Fruit fly (Drosophila melanogaster) whole organism, prepupa: ENCODE results near the gene Snapin.

Source experiments
- Blimp-1 ChIP-seq: fragments of 200-800 bp; sonication (Bioruptor generic); optimal IDR thresholded peaks from 3 replicates; lab custom pipeline; 2017; ENCODE audit warnings: missing biosample characterization, missing genetic modification characterization, mild to moderate bottlenecking, moderate library complexity, missing genetic modification reagents
- CG10669 ChIP-seq: fragments of 200-800 bp; sonication (Bioruptor generic); optimal IDR thresholded peaks from 3 replicates; lab custom pipeline; 2018; ENCODE audit warnings: missing biosample characterization, mild to moderate bottlenecking, missing genetic modification characterization, moderate library complexity
- CG15336 ChIP-seq: fragments of 200-800 bp; sonication (Bioruptor generic); IDR thresholded peaks from 2 replicates; pipeline ENCODE4 v1.3.6; 2022; ENCODE audit warnings: missing biosample characterization, missing genetic modification characterization
- CG1621 ChIP-seq: fragments of 200-800 bp; sonication (Bioruptor generic); optimal IDR thresholded peaks from 3 replicates; lab custom pipeline; 2018; ENCODE audit warnings: missing biosample characterization, mild to moderate bottlenecking, missing genetic modification characterization
- CG16779 ChIP-seq: fragments of 200-800 bp; sonication (Bioruptor generic); optimal IDR thresholded peaks from 3 replicates; lab custom pipeline; 2017; ENCODE audit warnings: missing biosample characterization, mild to moderate bottlenecking, missing genetic modification characterization
- CG31627 ChIP-seq: fragments of 200-800 bp; sonication (Bioruptor generic); optimal IDR thresholded peaks from 3 replicates; lab custom pipeline; 2016; ENCODE audit warnings: missing biosample characterization, missing genetic modification characterization
- CG32006 ChIP-seq: fragments of 200-800 bp; sonication (Bioruptor generic); optimal IDR thresholded peaks from 3 replicates; lab custom pipeline; 2017; ENCODE audit warnings: missing biosample characterization, mild to moderate bottlenecking, missing genetic modification characterization
- CG34406 ChIP-seq: fragments of 200-800 bp; sonication (Bioruptor generic); optimal IDR thresholded peaks from 3 replicates; lab custom pipeline; 2016; ENCODE audit warnings: missing biosample characterization, missing genetic modification characterization
- CG3919 ChIP-seq: fragments of 200-800 bp; sonication (Bioruptor generic); optimal IDR thresholded peaks from 3 replicates; lab custom pipeline; 2016; ENCODE audit warnings: missing biosample characterization, missing genetic modification characterization
- CG4318 ChIP-seq: fragments of 200-800 bp; sonication (Bioruptor generic); optimal IDR thresholded peaks from 3 replicates; lab custom pipeline; 2017; ENCODE audit warnings: missing biosample characterization, mild to moderate bottlenecking, missing genetic modification characterization
- CG6163 ChIP-seq: fragments of 200-800 bp; sonication (Bioruptor generic); IDR thresholded peaks from 3 replicates; pipeline ENCODE4 v1.3.6; 2022; ENCODE audit warnings: missing biosample characterization, missing genetic modification characterization
- CG6276 ChIP-seq: fragments of 200-800 bp; sonication (Bioruptor generic); optimal IDR thresholded peaks from 2 replicates; lab custom pipeline; 2017; ENCODE audit warnings: missing biosample characterization, mild to moderate bottlenecking, missing genetic modification characterization
- CG6792 ChIP-seq: fragments of 200-800 bp; sonication (Bioruptor generic); optimal IDR thresholded peaks from 3 replicates; lab custom pipeline; 2016; ENCODE audit warnings: missing biosample characterization, missing genetic modification characterization
- CG6854 ChIP-seq: fragments of 200-800 bp; sonication (Bioruptor generic); optimal IDR thresholded peaks from 2 replicates; lab custom pipeline; 2017; ENCODE audit warnings: missing biosample characterization, mild to moderate bottlenecking, missing genetic modification characterization
- CG7368 ChIP-seq: fragments of 200-800 bp; sonication (Bioruptor generic); optimal IDR thresholded peaks from 3 replicates; lab custom pipeline; 2016; ENCODE audit warnings: missing biosample characterization, missing genetic modification characterization
- CG8119 ChIP-seq: fragments of 200-800 bp; sonication (Bioruptor generic); IDR thresholded peaks from 3 replicates; pipeline ENCODE4 v1.3.6; 2022; ENCODE audit warnings: missing biosample characterization, missing genetic modification characterization
- CG8319 ChIP-seq: fragments of 200-800 bp; sonication (Bioruptor generic); optimal IDR thresholded peaks from 3 replicates; lab custom pipeline; 2016; ENCODE audit warnings: missing biosample characterization, missing genetic modification characterization
- CG8632 ChIP-seq: fragments of 200-800 bp; sonication (Bioruptor generic); optimal IDR thresholded peaks from 3 replicates; lab custom pipeline; 2016; ENCODE audit warnings: missing biosample characterization, missing genetic modification characterization
- CG9139 ChIP-seq: fragments of 200-800 bp; sonication (Bioruptor generic); optimal IDR thresholded peaks from 3 replicates; lab custom pipeline; 2017; ENCODE audit warnings: missing biosample characterization, mild to moderate bottlenecking, missing genetic modification characterization
- Eip78C ChIP-seq: fragments of 200-800 bp; sonication (Bioruptor generic); peaks from one replicate; lab custom pipeline; 2016; ENCODE audit warnings: missing biosample characterization, missing genetic modification characterization
- Eip93F ChIP-seq: fragments of 200-800 bp; sonication (Bioruptor generic); optimal IDR thresholded peaks from 2 replicates; lab custom pipeline; 2016; ENCODE audit warnings: missing biosample characterization, mild to moderate bottlenecking, missing genetic modification characterization
- Gug ChIP-seq: fragments of 200-800 bp; sonication (Bioruptor generic); IDR thresholded peaks from 2 replicates; pipeline ENCODE4 v1.3.6; 2022; ENCODE audit warnings: missing biosample characterization, missing genetic modification characterization
- Hr39 ChIP-seq: fragments of 200-800 bp; sonication (Bioruptor generic); optimal IDR thresholded peaks from 2 replicates; lab custom pipeline; 2016; ENCODE audit warnings: missing biosample characterization, missing genetic modification characterization
- Lpt ChIP-seq: fragments of 200-800 bp; sonication (Bioruptor generic); optimal IDR thresholded peaks from 3 replicates; lab custom pipeline; 2016; ENCODE audit warnings: missing biosample characterization, missing genetic modification characterization
- Sox102F ChIP-seq: fragments of 200-800 bp; sonication (Bioruptor generic); optimal IDR thresholded peaks from 2 replicates; lab custom pipeline; 2016; ENCODE audit warnings: missing biosample characterization, mild to moderate bottlenecking, missing genetic modification characterization
- Sox14 ChIP-seq: fragments of 200-800 bp; sonication (Bioruptor generic); optimal IDR thresholded peaks from 3 replicates; lab custom pipeline; 2016; ENCODE audit warnings: missing biosample characterization, missing genetic modification characterization
- Sox15 ChIP-seq: fragments of 200-800 bp; sonication (Bioruptor generic); optimal IDR thresholded peaks from 3 replicates; lab custom pipeline; 2016; ENCODE audit warnings: missing biosample characterization, missing genetic modification characterization
- cyc ChIP-seq: fragments of 200-800 bp; sonication (Bioruptor generic); optimal IDR thresholded peaks from 3 replicates; lab custom pipeline; 2016; ENCODE audit warnings: missing biosample characterization, missing genetic modification characterization
- dac ChIP-seq: fragments of 200-800 bp; sonication (Bioruptor generic); optimal IDR thresholded peaks from 2 replicates; lab custom pipeline; 2017; ENCODE audit warnings: missing biosample characterization, mild to moderate bottlenecking, missing genetic modification characterization
- dsx ChIP-seq: fragments of 200-800 bp; optimal IDR thresholded peaks from 3 replicates; lab custom pipeline; 2019; ENCODE audit warnings: missing biosample characterization, mild to moderate bottlenecking, missing genetic modification characterization, moderate library complexity; ENCODE audit not compliant: poor library complexity, severe bottlenecking
- eg ChIP-seq: fragments of 200-800 bp; sonication (Bioruptor generic); IDR thresholded peaks from 3 replicates; pipeline ENCODE4 v1.3.6; 2022; ENCODE audit warnings: missing biosample characterization, missing genetic modification characterization
- esn ChIP-seq: fragments of 200-800 bp; sonication (Bioruptor generic); optimal IDR thresholded peaks from 2 replicates; lab custom pipeline; 2016; ENCODE audit warnings: missing biosample characterization, mild to moderate bottlenecking, missing genetic modification characterization, moderate library complexity
- fd59A ChIP-seq: fragments of 200-800 bp; sonication (Bioruptor generic); optimal IDR thresholded peaks from 2 replicates; lab custom pipeline; 2017; ENCODE audit warnings: missing biosample characterization, mild to moderate bottlenecking, missing genetic modification characterization, missing genetic modification reagents
- fd85E ChIP-seq: fragments of 200-800 bp; sonication (Bioruptor generic); optimal IDR thresholded peaks from 3 replicates; lab custom pipeline; 2016; ENCODE audit warnings: missing biosample characterization, missing genetic modification characterization
- fkh ChIP-seq: fragments of 200-800 bp; sonication (Bioruptor generic); optimal IDR thresholded peaks from 3 replicates; lab custom pipeline; 2017; ENCODE audit warnings: missing biosample characterization, mild to moderate bottlenecking, missing genetic modification characterization, moderate library complexity
- lz ChIP-seq: fragments of 200-800 bp; sonication (Bioruptor generic); optimal IDR thresholded peaks from 3 replicates; lab custom pipeline; 2016; ENCODE audit warnings: missing biosample characterization, missing genetic modification characterization
- net ChIP-seq: fragments of 200-800 bp; sonication (Bioruptor generic); optimal IDR thresholded peaks from 3 replicates; lab custom pipeline; 2016; ENCODE audit warnings: missing biosample characterization, missing genetic modification characterization
- salr ChIP-seq, 2 experiments: fragments of 200-800 bp; sonication (Bioruptor generic); optimal IDR thresholded peaks; 3 replicates each; lab custom pipeline; 2016 to 2018; ENCODE audit warnings: missing biosample characterization in 2 of 2, missing genetic modification characterization in 2 of 2, mild to moderate bottlenecking in 1 of 2
- spab ChIP-seq: fragments of 200-800 bp; sonication (Bioruptor generic); optimal IDR thresholded peaks from 2 replicates; lab custom pipeline; 2017; ENCODE audit warnings: missing biosample characterization, mild to moderate bottlenecking, missing genetic modification characterization, missing genetic modification reagents
- ss ChIP-seq, 2 experiments: fragments of 200-800 bp; sonication (Bioruptor generic); optimal IDR thresholded peaks; 2 replicates in 1 of 2; 3 replicates in 1 of 2; lab custom pipeline; 2017 to 2018; ENCODE audit warnings: mild to moderate bottlenecking in 2 of 2, missing biosample characterization in 2 of 2, missing genetic modification characterization in 2 of 2, moderate library complexity in 1 of 2
- svp ChIP-seq: fragments of 200-800 bp; sonication (Bioruptor generic); peaks from one replicate; lab custom pipeline; 2016; ENCODE audit warnings: missing biosample characterization, missing genetic modification characterization
- topi ChIP-seq: fragments of 200-800 bp; sonication (Bioruptor generic); optimal IDR thresholded peaks from 3 replicates; lab custom pipeline; 2016; ENCODE audit warnings: missing biosample characterization, missing genetic modification characterization

Gene Snapin

DNA sequence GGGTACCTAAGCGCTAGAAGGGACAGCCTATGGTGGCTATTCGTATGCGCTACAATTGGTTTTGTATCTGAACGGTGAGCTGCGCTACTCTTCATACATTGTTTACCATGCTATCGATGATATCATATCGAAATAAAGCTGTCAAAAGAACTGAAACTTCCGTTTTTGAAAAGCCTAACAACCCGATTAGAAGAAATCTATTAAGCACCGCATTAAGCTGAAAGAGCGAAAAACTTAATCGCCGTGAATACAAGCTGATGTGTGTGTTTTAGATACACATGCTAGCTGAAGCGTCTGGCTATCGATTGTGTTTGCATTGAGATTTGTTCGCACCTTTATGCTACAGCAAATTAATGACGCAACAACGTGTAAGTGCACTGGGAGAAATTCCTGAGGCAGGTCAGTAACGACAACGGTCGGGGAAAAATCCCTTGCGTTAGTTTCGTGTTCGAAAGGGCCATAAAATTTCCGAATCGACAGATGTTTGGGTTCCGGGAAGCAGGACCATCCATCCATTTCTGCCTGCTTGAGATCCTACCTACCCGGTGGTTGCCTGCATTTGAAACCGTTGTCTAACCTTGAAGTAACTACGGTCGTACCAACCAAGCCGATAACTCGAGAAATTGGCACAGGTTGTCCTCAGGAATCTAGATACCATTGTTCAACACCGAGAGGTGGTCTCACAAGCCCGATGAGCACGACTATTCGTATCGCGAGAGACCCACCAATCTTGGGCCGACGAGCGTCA is 9.0 kb downstream of the Snapin start (continued):
- TF ChIP-seq lz = no peak
- TF ChIP-seq CG1621 (tag; lab: Kevin White, UChicago) = peak; percentile 35
- peak; percentile 75 for TF ChIP-seq dsx (GFP tag; lab: Kevin White, UChicago)
- peak; percentile 24 for TF ChIP-seq esn (GFP tag; lab: Kevin White, UChicago)
- peak; percentile 40 for TF ChIP-seq CG6792
- peak in 1 of 2 experiments; percentile 73 for TF ChIP-seq salr (GFP tag; optimal IDR thresholded peaks at IDR 0.05; lab: Kevin White, UChicago)
- TF ChIP-seq Sox102F (GFP tag; lab: Kevin White, UChicago) = peak; percentile 54
- TF ChIP-seq Gug (GFP tag; lab: Robert Waterston, UW) = no peak
- peak in 1 of 2 experiments; percentile 21 for TF ChIP-seq ss (GFP tag; optimal IDR thresholded peaks at IDR 0.05; lab: Kevin White, UChicago)
- TF ChIP-seq dac (GFP tag; lab: Kevin White, UChicago) = peak; percentile 43
- TF ChIP-seq Sox15 (GFP tag; lab: Kevin White, UChicago) = no peak
- no peak for TF ChIP-seq Blimp-1 (GFP tag; lab: Kevin White, UChicago)
- peak; percentile 90 for TF ChIP-seq Eip78C (GFP tag; lab: Kevin White, UChicago)
- TF ChIP-seq, all 60 proteins: peak for 35

dm6 chr2L:2749144-2749766 is 10.2 kb downstream of the Snapin start:
- TF ChIP-seq CG1621 (tag; lab: Kevin White, UChicago) (peak; percentile 0), dsx (GFP tag; lab: Kevin White, UChicago) (no peak), CG4318 (GFP tag; lab: Kevin White, UChicago) (no peak), CG31627 (GFP tag; lab: Kevin White, UChicago) (no peak), fkh (GFP tag; lab: Kevin White, UChicago) (peak; percentile 62), svp (GFP tag; lab: Kevin White, UChicago) (peak; percentile 82), CG16779 (peak; percentile 0), CG7368 (peak; percentile 52), CG10669 (no peak), lz (peak; percentile 5), CG3919 (GFP tag; lab: Kevin White, UChicago) (peak; percentile 31), Eip78C (GFP tag; lab: Kevin White, UChicago) (peak; percentile 51), CG32006 (GFP tag; lab: Kevin White, UChicago) (peak; percentile 45), Sox14 (peak; percentile 5), net (GFP tag; lab: Kevin White, UChicago) (no peak)
- TF ChIP-seq, all 60 proteins: peak for 10

- peak; percentile 87 for TF ChIP-seq lz
- TF ChIP-seq fd59A (GFP tag; lab: Kevin White, UChicago) = peak; percentile 68
- TF ChIP-seq CG6792 = peak; percentile 82
- TF ChIP-seq cyc (GFP tag; lab: Kevin White, UChicago) = peak; percentile 85
- TF ChIP-seq net (GFP tag; lab: Kevin White, UChicago) = no peak
- TF ChIP-seq eg (GFP tag; lab: Robert Waterston, UW) = peak; percentile 85
- TF ChIP-seq CG8319 (GFP tag; lab: Kevin White, UChicago) = peak; percentile 82
- peak; percentile 97 for TF ChIP-seq svp (GFP tag; lab: Kevin White, UChicago)
- no peak for TF ChIP-seq CG9139 (GFP tag; lab: Kevin White, UChicago)
- peak; percentile 88; the same call in 1 of the 2 replicates for TF ChIP-seq CG15336
- peak; percentile 86 for TF ChIP-seq esn (GFP tag; lab: Kevin White, UChicago)
- TF ChIP-seq CG6854 (GFP tag; lab: Kevin White, UChicago) = peak; percentile 72
- no peak for TF ChIP-seq fd85E (GFP tag; lab: Kevin White, UChicago)
- no peak for TF ChIP-seq CG6276
- TF ChIP-seq spab (GFP tag; lab: Kevin White, UChicago) = no peak
- no peak for TF ChIP-seq Eip93F (GFP tag; lab: Kevin White, UChicago)
- peak; percentile 85 for TF ChIP-seq CG34406 (GFP tag; lab: Kevin White, UChicago)
- peak; percentile 67 for TF ChIP-seq Gug (GFP tag; lab: Robert Waterston, UW)
- peak; percentile 89 for TF ChIP-seq CG8632 (GFP tag; lab: Kevin White, UChicago)
- peak; percentile 87 for TF ChIP-seq topi
- TF ChIP-seq CG6163 (GFP tag; lab: Robert Waterston, UW) = peak; percentile 81
- TF ChIP-seq CG3919 (GFP tag; lab: Kevin White, UChicago) = peak; percentile 90
- no peak for TF ChIP-seq dac (GFP tag; lab: Kevin White, UChicago)
- TF ChIP-seq CG8119 (GFP tag; lab: Robert Waterston, UW) = peak; percentile 88
- TF ChIP-seq CG7368 = peak; percentile 78
- TF ChIP-seq Lpt (GFP tag; lab: Kevin White, UChicago) = peak; percentile 77
- TF ChIP-seq CG4318 (GFP tag; lab: Kevin White, UChicago) = no peak
- peak; percentile 88 for TF ChIP-seq Hr39 (GFP tag; lab: Kevin White, UChicago)
- peak; percentile 17 to 73 for TF ChIP-seq salr (GFP tag; optimal IDR thresholded peaks at IDR 0.05; lab: Kevin White, UChicago)
Observed at dm6 chr2L:2748480-2749143, 10.9 kb downstream of the Snapin start.
